Fruit fly (Drosophila melanogaster): ENCODE data around the gene CG14410.

DNA sequence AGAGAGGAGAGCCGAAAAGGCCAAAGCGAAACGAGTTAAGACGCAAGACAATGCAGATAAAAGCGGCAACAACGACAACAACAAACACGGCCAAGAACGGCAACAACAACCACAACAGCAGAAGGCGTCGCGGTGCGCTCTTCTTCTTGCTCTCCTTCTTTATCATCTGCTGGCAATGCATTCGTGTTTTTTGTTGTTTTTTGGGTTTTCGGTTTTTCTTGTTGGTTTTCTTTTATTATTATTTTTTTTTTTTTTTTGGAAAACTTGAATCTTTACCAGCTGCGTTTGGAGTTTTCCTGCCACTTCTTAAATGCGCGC lies 11.1 kb upstream of the CG14410 start:
- TF ChIP-seq CG17806 (tag; optimal IDR thresholded peaks at IDR 0.05) (no peak), fd96Ca (GFP tag; IDR thresholded peaks at IDR 0.05) (no peak), CG14655 (GFP tag; optimal IDR thresholded peaks at IDR 0.05) (no peak), CG15710 (tag; optimal IDR thresholded peaks at IDR 0.05) (no peak), CG8159 (tag; optimal IDR thresholded peaks at IDR 0.05) (no peak), CG8301 (tag; optimal IDR thresholded peaks at IDR 0.05) (no peak), Snoo (tag; optimal IDR thresholded peaks at IDR 0.05) (no peak), gl (tag; optimal IDR thresholded peaks at IDR 0.05) (no peak), rn (GFP tag; IDR thresholded peaks at IDR 0.05) (no peak)
